Fruit fly (Drosophila melanogaster): ENCODE data around the gene Usp7.

The Usp7 gene

dm6 chrX:12028825-12029514 is at the start of gene Usp7 (continued):
- TF ChIP-seq CG7928 (GFP tag; optimal IDR thresholded peaks at IDR 0.05) (peak; percentile 86), CG2202 (tag; optimal IDR thresholded peaks at IDR 0.05) (no peak), CG11695 (GFP tag; IDR thresholded peaks at IDR 0.05) (no peak), Opbp (GFP tag; IDR thresholded peaks at IDR 0.05; ENCODE audit: partially characterized antibody) (peak; percentile 96), CG3838 (GFP tag; optimal IDR thresholded peaks at IDR 0.05) (no peak), CG3065 (GFP tag; optimal IDR thresholded peaks at IDR 0.05) (no peak), Ssrp (tag; optimal IDR thresholded peaks at IDR 0.05) (no peak), CG33557 (GFP tag; optimal IDR thresholded peaks at IDR 0.05) (no peak), gem (tag; optimal IDR thresholded peaks at IDR 0.05) (no peak), CG17186 (GFP tag; optimal IDR thresholded peaks at IDR 0.05) (peak; percentile 42), CG8765 (GFP tag; IDR thresholded peaks at IDR 0.05) (no peak), CG6854 (GFP tag; optimal IDR thresholded peaks at IDR 0.05) (no peak), CG2129 (GFP tag; IDR thresholded peaks at IDR 0.05; ENCODE audit: partially characterized antibody) (peak; percentile 83), Hsf (GFP tag; optimal IDR thresholded peaks at IDR 0.05) (peak; percentile 1), CG42726 (GFP tag; IDR thresholded peaks at IDR 0.05; ENCODE audit: partially characterized antibody) (peak; percentile 96), Rx (GFP tag; IDR thresholded peaks at IDR 0.05) (peak; percentile 15; the same call in 1 of the 2 replicates), CG32767 (GFP tag; IDR thresholded peaks at IDR 0.05) (no peak), tna (GFP tag; IDR thresholded peaks at IDR 0.05; ENCODE audit: partially characterized antibody) (peak; percentile 92), Dip3 (GFP tag; optimal IDR thresholded peaks at IDR 0.05) (no peak), sens (GFP tag) (peak; percentile 72), fd96Cb (tag; optimal IDR thresholded peaks at IDR 0.05) (no peak), phol (tag; optimal IDR thresholded peaks at IDR 0.05) (peak; percentile 52), CG12219 (GFP tag; optimal IDR thresholded peaks at IDR 0.05) (no peak), jing (GFP tag; optimal IDR thresholded peaks at IDR 0.05) (no peak), CHES-1-like (GFP tag; optimal IDR thresholded peaks at IDR 0.05) (no peak), en (GFP tag; optimal IDR thresholded peaks at IDR 0.05) (no peak), ham (GFP tag; IDR thresholded peaks at IDR 0.05) (no peak), CG12769 (tag; optimal IDR thresholded peaks at IDR 0.05) (no peak), maf-S (GFP tag; optimal IDR thresholded peaks at IDR 0.05) (peak; percentile 2), Deaf1 (tag; optimal IDR thresholded peaks at IDR 0.05) (no peak), ci (GFP tag; IDR thresholded peaks at IDR 0.05) (peak; percentile 61; the same call in 1 of the 3 replicates), schlank (tag; optimal IDR thresholded peaks at IDR 0.05) (no peak), ATbp (GFP tag; optimal IDR thresholded peaks at IDR 0.05) (no peak), CG4360 (GFP tag; IDR thresholded peaks at IDR 0.05) (peak; percentile 35; the same call in 1 of the 2 replicates), CG11723 (GFP tag; optimal IDR thresholded peaks at IDR 0.05) (peak; percentile 15), chinmo (GFP tag; IDR thresholded peaks at IDR 0.05; ENCODE audit: partially characterized antibody) (peak; percentile 97), fru (optimal IDR thresholded peaks at IDR 0.05) (no peak), kah (GFP tag; optimal IDR thresholded peaks at IDR 0.05) (no peak), Blimp-1 (GFP tag; optimal IDR thresholded peaks at IDR 0.05) (no peak), bowl (GFP tag; IDR thresholded peaks at IDR 0.05) (no peak), CG11456 (GFP tag; IDR thresholded peaks at IDR 0.05) (no peak), CG6254 (GFP tag; optimal IDR thresholded peaks at IDR 0.05) (no peak), hbn (GFP tag; IDR thresholded peaks at IDR 0.05; ENCODE audit: partially characterized antibody) (peak; percentile 91), B-H2 (GFP tag; optimal IDR thresholded peaks at IDR 0.05) (peak; percentile 8), CG7963 (GFP tag; IDR thresholded peaks at IDR 0.05; ENCODE audit: partially characterized antibody) (peak; percentile 95), CG6272 (GFP tag; IDR thresholded peaks at IDR 0.05) (peak; percentile 43; the same call in 1 of the 2 replicates), Atf-2 (GFP tag; optimal IDR thresholded peaks at IDR 0.05) (no peak), tll (GFP tag; optimal IDR thresholded peaks at IDR 0.05) (no peak), CkIIα-i1 (GFP tag; IDR thresholded peaks at IDR 0.05) (no peak)
